Worm (Caenorhabditis elegans) whole organism, early embryonic: ENCODE data around the gene T05C7.4.
"Not testable (repeated sequence)": the region's sequence is repeated elsewhere in the genome, so short reads cannot be mapped to it uniquely, and the experiment has no call there.

Source experiments
- B0310.2 ChIP-seq: sonication (generic microtip); optimal IDR thresholded peaks from 2 replicates; lab custom pipeline; 2016; ENCODE audit warnings: mild to moderate bottlenecking, missing genetic modification characterization, missing compliant biosample characterization
- aly-1 ChIP-seq: sonication (generic microtip); optimal IDR thresholded peaks from 2 replicates; lab custom pipeline; 2016; ENCODE audit warnings: missing genetic modification characterization, missing compliant biosample characterization
- ama-1 ChIP-seq: fragments of 150-350 bp; optimal IDR thresholded peaks from 2 replicates; lab custom pipeline; 2014
- ceh-13 ChIP-seq: fragments of 200-800 bp; sonication (Bioruptor generic); optimal IDR thresholded peaks from 2 replicates; lab custom pipeline; 2018; ENCODE audit warnings: mild to moderate bottlenecking, missing genetic modification characterization, missing compliant biosample characterization
- flt-1 ChIP-seq: fragments of 200-800 bp; sonication (Bioruptor generic); IDR thresholded peaks from 2 replicates; pipeline ENCODE4 v1.3.6; 2022; ENCODE audit warnings: missing genetic modification characterization, missing compliant biosample characterization
- hmg-4 ChIP-seq: fragments of 200-800 bp; sonication (Bioruptor generic); optimal IDR thresholded peaks from 2 replicates; lab custom pipeline; 2018; ENCODE audit warnings: mild to moderate bottlenecking, missing genetic modification characterization, missing compliant biosample characterization
- pes-1 ChIP-seq: fragments of 200-800 bp; sonication (Bioruptor generic); IDR thresholded peaks from 2 replicates; pipeline ENCODE4 v1.3.6; 2022; ENCODE audit warnings: missing genetic modification reagents, missing genetic modification characterization, missing compliant biosample characterization
- scrt-1 ChIP-seq: fragments of 200-800 bp; sonication (Bioruptor generic); IDR thresholded peaks from 2 replicates; pipeline ENCODE4 v1.3.6; 2022; ENCODE audit warnings: missing genetic modification characterization, missing compliant biosample characterization
- tbx-11 ChIP-seq: fragments of 200-800 bp; sonication (Bioruptor generic); IDR thresholded peaks from 2 replicates; pipeline ENCODE4 v1.3.6; 2022; ENCODE audit warnings: missing genetic modification characterization, missing compliant biosample characterization
- tbx-37 ChIP-seq: fragments of 200-800 bp; sonication (Bioruptor generic); conservative IDR thresholded peaks from 2 replicates; pipeline ENCODE4 v1.3.6; 2022; ENCODE audit warnings: missing genetic modification reagents, missing genetic modification characterization, missing compliant biosample characterization

Gene T05C7.4

DNA sequence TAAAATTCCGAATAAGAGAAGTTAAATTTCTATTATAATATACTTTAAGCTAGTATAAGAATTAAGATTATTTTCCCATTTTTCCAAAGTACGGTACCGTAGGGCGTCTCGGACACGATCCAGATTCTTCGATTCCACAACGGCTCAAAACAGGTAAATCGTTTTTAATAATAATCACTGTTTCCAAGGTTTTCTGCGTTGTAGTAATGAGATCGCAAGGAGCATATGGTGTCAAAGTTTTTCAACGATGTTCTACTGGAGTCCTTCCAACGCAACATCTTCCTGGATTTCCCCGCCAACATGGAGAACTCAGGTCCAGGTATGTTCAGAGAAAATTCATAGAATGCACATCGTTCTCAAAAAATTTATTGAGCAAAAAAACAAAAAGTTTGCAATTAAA is 8.0 kb upstream of the T05C7.4 start, which contains the start of gene T05C7.7:
TSS of gene T05C7.7 (plus strand) at position 301 of the 400 bp plus-strand sequence.
- TF ChIP-seq ceh-13 (GFP tag; lab: Kevin White, UChicago); ama-1; B0310.2 (tag; lab: Kevin White, UChicago): not testable (repeated sequence)

DNA sequence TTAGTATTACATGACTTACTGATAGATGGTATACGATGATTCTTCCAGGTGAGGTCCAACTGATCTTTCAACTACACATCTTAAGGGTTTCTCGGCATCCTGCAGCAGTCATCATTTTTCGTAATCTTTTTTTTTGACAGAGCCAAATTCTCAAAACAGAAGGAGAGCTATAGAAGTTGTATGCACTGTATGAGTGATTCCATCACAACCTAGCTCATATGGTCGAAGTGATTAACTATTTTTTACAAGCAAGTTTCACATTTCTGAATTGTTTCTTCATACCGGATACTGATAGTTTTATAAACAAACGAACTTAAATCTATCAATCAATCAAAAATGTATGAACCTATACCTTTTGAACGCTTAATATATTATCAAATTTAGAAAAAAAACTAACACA is 5.4 kb upstream of the T05C7.4 start, which contains the start of gene T05C7.5:
TSS of gene T05C7.5 (minus strand) at position 101 of the 400 bp plus-strand sequence.
- no peak for TF ChIP-seq tbx-37
- TF ChIP-seq aly-1 (tag; lab: Kevin White, UChicago) = no peak
- TF ChIP-seq ama-1 = no peak
- TF ChIP-seq flt-1 (GFP tag; lab: Robert Waterston, UW) = no peak

DNA sequence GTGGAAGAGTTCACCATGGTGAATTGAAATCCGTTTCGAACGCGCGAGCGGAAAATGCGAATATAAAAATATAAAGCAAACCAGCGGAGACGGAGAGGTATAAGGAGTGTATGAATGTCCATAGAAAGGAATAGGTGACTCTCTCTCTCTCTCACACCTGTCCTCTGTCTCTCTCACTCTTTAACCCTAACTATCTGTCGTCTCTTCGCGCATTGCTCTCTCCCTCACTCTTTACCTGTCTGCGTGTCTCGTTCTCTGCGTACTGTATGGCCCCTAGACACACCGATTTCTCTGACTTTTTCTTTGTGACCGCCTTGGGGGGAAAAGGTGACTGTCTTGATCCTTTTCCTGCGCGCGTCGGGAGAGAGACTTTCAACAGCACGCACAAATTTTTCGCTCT is 2.2 kb downstream of the T05C7.4 start:
- TF ChIP-seq hmg-4 (GFP tag; lab: Kevin White, UChicago) = peak; percentile 61
- TF ChIP-seq B0310.2 (tag; lab: Kevin White, UChicago) = no peak
- TF ChIP-seq flt-1 (GFP tag; lab: Robert Waterston, UW) = no peak

DNA sequence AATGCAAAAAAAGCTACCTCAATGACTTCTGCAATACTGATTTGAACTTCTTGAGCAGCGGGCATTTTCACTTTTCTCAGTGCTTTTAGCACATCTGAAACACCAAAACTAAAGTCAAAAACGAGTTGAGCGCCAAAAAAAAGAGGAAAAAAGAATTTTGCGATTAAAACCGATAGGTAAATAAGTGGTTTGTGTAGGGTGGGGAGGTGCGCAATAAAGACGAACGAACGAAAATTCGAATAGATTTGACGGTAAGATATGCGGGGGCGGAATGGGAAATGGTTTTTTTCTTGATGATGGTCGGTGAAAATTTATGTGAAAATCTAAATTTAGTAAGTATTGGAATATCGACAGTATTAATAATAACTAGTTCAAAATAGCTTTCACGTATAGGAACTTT is 4.7 kb downstream of the T05C7.4 start, which contains the start of gene frm-5.1:
TSS of gene frm-5.1 (minus strand) at position 101 of the 400 bp plus-strand sequence.
- TF ChIP-seq tbx-37 (no peak), pes-1 (GFP tag; lab: Robert Waterston, UW) (no peak), scrt-1 (GFP tag; lab: Robert Waterston, UW) (no peak), tbx-11 (no peak)
